Worm (Caenorhabditis elegans) whole organism, mixed stage, embryonic: Measurements from ENCODE around the gene plc-3.

Source experiments
- M03D4.4 ChIP-seq: sonication (generic microtip); optimal IDR thresholded peaks from 2 replicates; lab custom pipeline; 2017; ENCODE audit warnings: mild to moderate bottlenecking, missing genetic modification characterization, missing compliant biosample characterization
- bed-3 ChIP-seq: fragments of 200-800 bp; sonication (Bioruptor generic); optimal IDR thresholded peaks from 3 replicates; lab custom pipeline; 2018; ENCODE audit warnings: mild to moderate bottlenecking, missing genetic modification characterization, moderate library complexity, missing compliant biosample characterization
- blmp-1 ChIP-seq: fragments of 150-350 bp; optimal IDR thresholded peaks from 2 replicates; lab custom pipeline; 2014; ENCODE audit warnings: missing biosample characterization, missing genetic modification characterization
- ceh-39 ChIP-seq: fragments of 150-350 bp; optimal IDR thresholded peaks from 2 replicates; lab custom pipeline; 2014; ENCODE audit warnings: missing biosample characterization, missing genetic modification characterization
- ceh-43 ChIP-seq: fragments of 200-800 bp; sonication (Bioruptor generic); optimal IDR thresholded peaks from 2 replicates; lab custom pipeline; 2018; ENCODE audit warnings: mild to moderate bottlenecking, missing genetic modification characterization, moderate library complexity, missing compliant biosample characterization
- ceh-83 ChIP-seq: fragments of 200-800 bp; sonication (Bioruptor generic); optimal IDR thresholded peaks from 2 replicates; lab custom pipeline; 2018; ENCODE audit warnings: mild to moderate bottlenecking, missing genetic modification characterization, missing compliant biosample characterization
- ces-1 ChIP-seq: fragments of 150-350 bp; optimal IDR thresholded peaks from 2 replicates; lab custom pipeline; 2014; ENCODE audit warnings: missing biosample characterization, missing genetic modification reagents, missing genetic modification characterization
- cnd-1 ChIP-seq: fragments of 200-800 bp; sonication (Bioruptor generic); optimal IDR thresholded peaks from 2 replicates; lab custom pipeline; 2018; ENCODE audit warnings: mild to moderate bottlenecking, missing genetic modification characterization, missing compliant biosample characterization
- drap-1 ChIP-seq: fragments of 200-800 bp; sonication (Bioruptor generic); optimal IDR thresholded peaks from 3 replicates; lab custom pipeline; 2018; ENCODE audit warnings: mild to moderate bottlenecking, missing genetic modification characterization, missing compliant biosample characterization
- elt-1 ChIP-seq: sonication (generic microtip); optimal IDR thresholded peaks from 2 replicates; lab custom pipeline; 2017; ENCODE audit warnings: missing genetic modification characterization, mild to moderate bottlenecking, missing compliant biosample characterization, antibody characterized with exemption, moderate library complexity, borderline replicate concordance; ENCODE audit not compliant: insufficient read depth
- elt-3 ChIP-seq: fragments of 150-350 bp; optimal IDR thresholded peaks from 2 replicates; lab custom pipeline; 2014; ENCODE audit warnings: missing biosample characterization, missing genetic modification characterization
- flh-1 ChIP-seq: fragments of 200-800 bp; sonication (Bioruptor generic); optimal IDR thresholded peaks from 2 replicates; lab custom pipeline; 2018; ENCODE audit warnings: mild to moderate bottlenecking, missing genetic modification characterization, moderate library complexity, missing compliant biosample characterization
- ham-2 ChIP-seq: fragments of 200-800 bp; sonication (Bioruptor generic); optimal IDR thresholded peaks from 2 replicates; lab custom pipeline; 2018; ENCODE audit warnings: mild to moderate bottlenecking, missing genetic modification characterization, missing compliant biosample characterization
- hlh-1 ChIP-seq: fragments of 150-350 bp; optimal IDR thresholded peaks from 2 replicates; lab custom pipeline; 2014; ENCODE audit warnings: missing biosample characterization, missing genetic modification reagents, missing genetic modification characterization
- lin-13 ChIP-seq: fragments of 150-350 bp; optimal IDR thresholded peaks from 2 replicates; lab custom pipeline; 2014; ENCODE audit warnings: missing biosample characterization, missing genetic modification characterization
- lin-32 ChIP-seq: fragments of 200-800 bp; sonication (Bioruptor generic); optimal IDR thresholded peaks from 2 replicates; lab custom pipeline; 2018; ENCODE audit warnings: mild to moderate bottlenecking, missing genetic modification characterization, missing compliant biosample characterization
- lsy-2 ChIP-seq: fragments of 150-350 bp; optimal IDR thresholded peaks from 2 replicates; lab custom pipeline; 2014; ENCODE audit warnings: missing biosample characterization, missing genetic modification characterization
- mab-5 ChIP-seq: fragments of 150-350 bp; optimal IDR thresholded peaks from 2 replicates; lab custom pipeline; 2014; ENCODE audit warnings: missing biosample characterization, missing genetic modification characterization
- mep-1 ChIP-seq: fragments of 150-350 bp; optimal IDR thresholded peaks from 2 replicates; lab custom pipeline; 2017; ENCODE audit warnings: missing biosample characterization, missing genetic modification reagents, missing genetic modification characterization, inconsistent platforms
- mls-2 ChIP-seq: sonication (generic microtip); optimal IDR thresholded peaks from 2 replicates; lab custom pipeline; 2016; ENCODE audit warnings: mild to moderate bottlenecking, missing genetic modification characterization, moderate library complexity, missing compliant biosample characterization
- nhr-12 ChIP-seq: fragments of 150-350 bp; optimal IDR thresholded peaks from 2 replicates; lab custom pipeline; 2014; ENCODE audit warnings: missing biosample characterization, missing genetic modification characterization
- nhr-2 ChIP-seq: fragments of 150-350 bp; optimal IDR thresholded peaks from 2 replicates; lab custom pipeline; 2014; ENCODE audit warnings: missing biosample characterization, missing genetic modification characterization
- nhr-237 ChIP-seq: fragments of 150-350 bp; optimal IDR thresholded peaks from 2 replicates; lab custom pipeline; 2014; ENCODE audit warnings: missing biosample characterization, missing genetic modification characterization
- nhr-28 ChIP-seq: fragments of 150-350 bp; optimal IDR thresholded peaks from 2 replicates; lab custom pipeline; 2014; ENCODE audit warnings: missing biosample characterization, missing genetic modification characterization
- nhr-76 ChIP-seq: sonication (generic microtip); optimal IDR thresholded peaks from 2 replicates; lab custom pipeline; 2017; ENCODE audit warnings: missing biosample characterization, missing genetic modification characterization
- pha-4 ChIP-seq: fragments of 150-350 bp; optimal IDR thresholded peaks from 2 replicates; lab custom pipeline; 2018; ENCODE audit warnings: missing biosample characterization, missing genetic modification reagents, missing genetic modification characterization
- sem-2 ChIP-seq: fragments of 200-800 bp; sonication (Bioruptor generic); optimal IDR thresholded peaks from 2 replicates; lab custom pipeline; 2018; ENCODE audit warnings: mild to moderate bottlenecking, missing genetic modification characterization, missing compliant biosample characterization
- snpc-4 ChIP-seq: fragments of 150-350 bp; optimal IDR thresholded peaks from 2 replicates; lab custom pipeline; 2014; ENCODE audit warnings: missing biosample characterization, missing genetic modification characterization
- sptf-1 ChIP-seq: sonication (generic microtip); optimal IDR thresholded peaks from 2 replicates; lab custom pipeline; 2017; ENCODE audit warnings: mild to moderate bottlenecking, missing genetic modification characterization, moderate library complexity, missing compliant biosample characterization
- tbx-8 ChIP-seq: fragments of 200-800 bp; sonication (Bioruptor generic); optimal IDR thresholded peaks from 2 replicates; lab custom pipeline; 2018; ENCODE audit warnings: mild to moderate bottlenecking, missing genetic modification characterization, moderate library complexity, missing compliant biosample characterization
- unc-120 ChIP-seq: sonication (generic microtip); optimal IDR thresholded peaks from 2 replicates; lab custom pipeline; 2017; ENCODE audit warnings: missing genetic modification characterization, missing compliant biosample characterization; ENCODE audit not compliant: poor library complexity, severe bottlenecking
- unc-39 ChIP-seq: fragments of 150-350 bp; optimal IDR thresholded peaks from 2 replicates; lab custom pipeline; 2014; ENCODE audit warnings: missing biosample characterization, missing genetic modification characterization
- unc-62 ChIP-seq: fragments of 150-350 bp; optimal IDR thresholded peaks from 2 replicates; lab custom pipeline; 2014; ENCODE audit warnings: missing biosample characterization, missing genetic modification reagents, missing genetic modification characterization
- zip-8 ChIP-seq: fragments of 150-350 bp; optimal IDR thresholded peaks from 2 replicates; lab custom pipeline; 2014; ENCODE audit warnings: missing biosample characterization, missing genetic modification characterization
- ztf-11 ChIP-seq: fragments of 150-350 bp; optimal IDR thresholded peaks from 2 replicates; lab custom pipeline; 2014; ENCODE audit warnings: missing biosample characterization, missing genetic modification characterization

plc-3 gene

DNA sequence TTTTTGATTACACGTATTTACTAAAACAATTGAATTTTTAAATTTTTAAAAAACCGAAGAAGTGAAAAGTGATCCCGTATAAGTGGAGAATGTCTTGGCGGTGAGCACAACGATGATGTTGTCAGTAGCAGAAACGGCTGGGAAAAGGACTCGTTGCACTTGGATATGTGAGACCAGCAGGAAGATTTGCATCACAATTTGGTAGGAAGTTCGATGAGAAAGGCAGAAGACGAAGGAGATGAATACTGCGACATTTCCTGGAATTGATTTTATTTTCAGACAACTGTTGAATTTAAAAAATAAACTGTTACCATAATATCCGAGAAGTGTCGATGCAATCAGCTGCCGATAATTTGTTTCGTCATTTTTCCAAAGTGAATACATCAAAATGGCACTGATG, 22.8 kb upstream of the plc-3 start, which contains the start of gene R05H5.4:
TSS of gene R05H5.4 (minus strand) at position 101 of the 400 bp plus-strand sequence.
- TF ChIP-seq bed-3 (GFP tag; lab: Kevin White, UChicago), result no peak
- TF ChIP-seq, all 35 proteins: peak for 0

DNA sequence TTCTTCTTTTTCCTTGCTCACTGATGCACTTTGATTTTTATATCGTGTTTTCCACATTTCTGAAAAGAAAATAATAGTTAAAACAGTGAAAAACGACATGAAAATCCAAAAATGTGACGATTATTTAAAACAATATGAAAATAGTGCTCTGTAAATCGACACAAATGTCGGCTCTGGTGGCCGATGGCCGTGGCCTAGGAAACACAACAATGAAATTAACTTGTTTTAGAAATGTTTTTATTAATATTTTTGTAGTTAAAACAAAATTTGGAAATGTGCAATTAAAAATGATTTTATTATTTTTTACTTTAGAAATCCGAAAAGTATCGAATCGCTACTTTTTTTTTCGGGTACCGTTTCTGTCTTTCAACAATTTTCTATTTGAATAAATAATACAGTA, 21.9 kb upstream of the plc-3 start, which contains the start of gene arv-1:
TSS of gene arv-1 (minus strand) at position 65 of the 400 bp plus-strand sequence.
- TF ChIP-seq hlh-1 (tag; lab: Kevin White, UChicago), result no peak
- no peak for TF ChIP-seq unc-62
- TF ChIP-seq sptf-1 (tag; lab: Kevin White, UChicago), result peak; percentile 44
- peak; percentile 55 for TF ChIP-seq lsy-2
- peak; percentile 85 for TF ChIP-seq ces-1

DNA sequence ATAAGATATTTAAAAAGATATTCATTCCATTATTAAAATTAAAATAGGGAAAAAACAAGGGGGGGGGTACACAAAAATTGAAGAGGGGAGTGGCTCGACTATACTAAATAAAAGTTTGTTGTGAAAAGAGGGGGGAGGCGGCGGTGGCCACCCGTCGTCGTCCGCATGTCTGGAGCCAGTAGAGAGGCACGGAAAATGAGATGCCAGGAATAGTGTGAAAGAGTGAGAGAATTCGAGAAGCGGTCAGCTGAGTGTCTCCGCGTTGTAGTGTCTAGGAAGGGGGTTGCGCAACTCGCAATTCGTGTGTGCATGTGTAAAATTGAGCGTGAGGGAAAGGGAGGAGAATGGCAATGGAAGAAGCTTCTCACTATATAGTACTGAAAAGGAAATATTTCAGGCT, 20.4 kb upstream of the plc-3 start:
- TF ChIP-seq nhr-237 (no peak), mep-1 (tag; lab: Kevin White, UChicago) (peak; percentile 37), zip-8 (tag; lab: Kevin White, UChicago) (peak; percentile 71), lin-32 (no peak), lsy-2 (no peak), sptf-1 (tag; lab: Kevin White, UChicago) (peak; percentile 64), nhr-76 (tag; lab: Kevin White, UChicago) (no peak), blmp-1 (tag; lab: Kevin White, UChicago) (no peak), unc-120 (peak; percentile 67), ceh-43 (GFP tag; lab: Kevin White, UChicago) (no peak), elt-3 (tag; lab: Kevin White, UChicago) (no peak), lin-13 (tag; lab: Kevin White, UChicago) (no peak), nhr-12 (tag; lab: Kevin White, UChicago) (no peak), mab-5 (no peak), ceh-39 (tag; lab: Kevin White, UChicago) (no peak), cnd-1 (tag; lab: Kevin White, UChicago) (no peak), unc-39 (tag; lab: Kevin White, UChicago) (no peak), pha-4 (tag; lab: Kevin White, UChicago) (peak; percentile 68), ztf-11 (no peak), nhr-28 (tag; lab: Kevin White, UChicago) (no peak), hlh-1 (tag; lab: Kevin White, UChicago) (peak; percentile 32), mls-2 (tag; lab: Kevin White, UChicago) (peak; percentile 52), unc-62 (peak; percentile 29), bed-3 (GFP tag; lab: Kevin White, UChicago) (no peak), ceh-83 (peak; percentile 20), M03D4.4 (tag; lab: Kevin White, UChicago) (peak; percentile 33), elt-1 (no peak), nhr-2 (tag; lab: Kevin White, UChicago) (no peak), flh-1 (GFP tag; lab: Kevin White, UChicago) (no peak), drap-1 (peak; percentile 62), ham-2 (GFP tag; lab: Kevin White, UChicago) (no peak), tbx-8 (no peak), ces-1 (peak; percentile 59), snpc-4 (no peak), sem-2 (GFP tag; lab: Kevin White, UChicago) (no peak)
- TF ChIP-seq, all 35 proteins: peak for 12

DNA sequence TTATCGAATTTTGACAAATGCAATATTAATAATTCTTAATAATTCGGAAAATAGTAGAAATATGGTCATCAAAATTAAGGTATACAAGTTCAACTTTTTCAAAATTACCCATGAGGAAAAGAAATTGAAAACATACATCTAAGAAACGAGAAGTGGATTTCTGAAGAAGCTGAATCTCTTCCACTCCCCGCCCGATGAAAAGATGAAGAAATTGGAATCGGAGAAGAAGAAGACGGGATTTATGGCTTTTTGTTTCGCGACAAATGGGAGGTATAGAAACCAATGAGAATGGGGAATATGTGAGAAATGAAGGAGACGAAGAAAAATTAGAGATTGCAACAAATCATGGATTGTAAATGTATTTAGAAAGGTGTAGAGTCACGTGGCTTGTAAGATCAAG, 19.6 kb upstream of the plc-3 start:
- TF ChIP-seq mab-5, result peak; percentile 23
- peak; percentile 28 for TF ChIP-seq unc-62
- TF ChIP-seq ceh-39 (tag; lab: Kevin White, UChicago), result no peak
- no peak for TF ChIP-seq mls-2 (tag; lab: Kevin White, UChicago)

DNA sequence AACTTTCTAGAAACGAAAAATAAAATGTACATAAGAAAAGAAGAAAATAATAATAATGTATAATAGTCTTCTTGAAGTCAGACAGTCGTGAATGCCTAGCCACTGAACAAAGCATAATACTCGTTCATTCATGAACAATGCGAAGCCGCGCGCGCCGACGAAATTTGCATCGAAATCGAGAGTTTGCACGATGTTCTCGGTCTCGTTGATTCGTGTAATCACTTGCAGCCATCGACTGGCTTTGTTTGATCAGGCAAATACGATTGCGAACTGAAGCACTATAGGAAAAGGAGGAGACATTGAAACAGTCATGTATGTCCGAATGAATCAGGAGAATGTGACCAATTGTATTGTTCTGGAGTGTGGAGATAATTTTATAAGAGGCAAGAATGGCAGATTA, 18.9 kb upstream of the plc-3 start:
- TF ChIP-seq blmp-1 (tag; lab: Kevin White, UChicago) (peak; percentile 13), pha-4 (tag; lab: Kevin White, UChicago) (peak; percentile 68), nhr-237 (peak; percentile 34), mls-2 (tag; lab: Kevin White, UChicago) (no peak), flh-1 (GFP tag; lab: Kevin White, UChicago) (no peak), ham-2 (GFP tag; lab: Kevin White, UChicago) (peak; percentile 67)
- TF ChIP-seq, all 35 proteins: peak for 4
